Fruit fly (Drosophila melanogaster): ENCODE results near the gene Syx7.
A peak's percentile ranks its signal among the peaks of the same experiment; 100 is the strongest.

The Syx7 gene

dm6 chr3L:21417884-21418536 is 27.6 kb upstream of the Syx7 start:
- TF ChIP-seq Mnt (GFP tag; optimal IDR thresholded peaks at IDR 0.05), result no peak
- TF ChIP-seq CG7045 (GFP tag; optimal IDR thresholded peaks at IDR 0.05), result no peak
- TF ChIP-seq CG7101 (tag; optimal IDR thresholded peaks at IDR 0.05), result no peak
- TF ChIP-seq Clk (GFP tag; optimal IDR thresholded peaks at IDR 0.05), result no peak
- TF ChIP-seq bab1 (GFP tag; optimal IDR thresholded peaks at IDR 0.05), result no peak
- TF ChIP-seq CG12768 (GFP tag; optimal IDR thresholded peaks at IDR 0.05), result no peak
- TF ChIP-seq Hr96 (GFP tag; optimal IDR thresholded peaks at IDR 0.05), result no peak
- TF ChIP-seq CG14711 (tag; optimal IDR thresholded peaks at IDR 0.05), result no peak

- TF ChIP-seq CG11617 (GFP tag; optimal IDR thresholded peaks at IDR 0.05), result no peak
These were observed 18.1 kb upstream of the Syx7 start, which contains the start of gene CG33288 for dm6 chr3L:21427490-21427889. CG33288 (plus strand) TSS chr3L:21427790.

- peak; percentile 59 for TF ChIP-seq bab1 (GFP tag; optimal IDR thresholded peaks at IDR 0.05)
- peak; percentile 61 for TF ChIP-seq pad (GFP tag; optimal IDR thresholded peaks at IDR 0.05)
- TF ChIP-seq CG5204 (GFP tag; optimal IDR thresholded peaks at IDR 0.05), result peak; percentile 87
- TF ChIP-seq CG7045 (GFP tag; optimal IDR thresholded peaks at IDR 0.05), result peak; percentile 78
- TF ChIP-seq CG14711 (tag; optimal IDR thresholded peaks at IDR 0.05), result peak; percentile 66
- peak; percentile 37 for TF ChIP-seq tj (GFP tag; optimal IDR thresholded peaks at IDR 0.05)
- TF ChIP-seq CG12768 (GFP tag; optimal IDR thresholded peaks at IDR 0.05), result peak; percentile 57
- TF ChIP-seq CG11617 (GFP tag; optimal IDR thresholded peaks at IDR 0.05), result peak; percentile 75
- peak; percentile 74 for TF ChIP-seq CG33017 (tag; optimal IDR thresholded peaks at IDR 0.05)
- peak; percentile 85 for TF ChIP-seq Hr96 (GFP tag; optimal IDR thresholded peaks at IDR 0.05)
- peak; percentile 87 for TF ChIP-seq CG1620 (GFP tag; optimal IDR thresholded peaks at IDR 0.05)
- TF ChIP-seq CG7101 (tag; optimal IDR thresholded peaks at IDR 0.05), result peak; percentile 76
- peak; percentile 73 for TF ChIP-seq Mnt (GFP tag; optimal IDR thresholded peaks at IDR 0.05)
- TF ChIP-seq cic (GFP tag; optimal IDR thresholded peaks at IDR 0.05), result no peak
- TF ChIP-seq ovo (GFP tag; optimal IDR thresholded peaks at IDR 0.05), result peak; percentile 55
- TF ChIP-seq toe (GFP tag; optimal IDR thresholded peaks at IDR 0.05), result peak; percentile 94
- peak; percentile 80 for TF ChIP-seq Crg-1 (GFP tag; optimal IDR thresholded peaks at IDR 0.05)
- peak; percentile 93 for TF ChIP-seq kay (GFP tag; ENCODE audit: borderline replicate concordance)
- TF ChIP-seq cnc (optimal IDR thresholded peaks at IDR 0.05), result no peak
- peak; percentile 79 for TF ChIP-seq Clk (GFP tag; optimal IDR thresholded peaks at IDR 0.05)
These were observed 12.5 kb upstream of the Syx7 start, which contains the start of the genes barc and Aef1 for dm6 chr3L:21433098-21433497. barc (minus strand) TSS chr3L:21433134. Aef1 (plus strand) TSS chr3L:21433422.

- TF ChIP-seq tj (GFP tag; optimal IDR thresholded peaks at IDR 0.05), result peak; percentile 27
- no peak for TF ChIP-seq Hr96 (GFP tag; optimal IDR thresholded peaks at IDR 0.05)
- TF ChIP-seq cic (GFP tag; optimal IDR thresholded peaks at IDR 0.05), result peak; percentile 50
- TF ChIP-seq Mnt (GFP tag; optimal IDR thresholded peaks at IDR 0.05), result peak; percentile 95
- peak; percentile 74 for TF ChIP-seq pad (GFP tag; optimal IDR thresholded peaks at IDR 0.05)
- TF ChIP-seq CG5204 (GFP tag; optimal IDR thresholded peaks at IDR 0.05), result no peak
- TF ChIP-seq CG14711 (tag; optimal IDR thresholded peaks at IDR 0.05), result no peak
- TF ChIP-seq CG12768 (GFP tag; optimal IDR thresholded peaks at IDR 0.05), result peak; percentile 5
These were observed 11.8 kb upstream of the Syx7 start for dm6 chr3L:21433744-21434384.

dm6 chr3L:21436089-21436488 is 9.5 kb upstream of the Syx7 start:
- no peak for TF ChIP-seq toe (GFP tag; optimal IDR thresholded peaks at IDR 0.05)
- no peak for TF ChIP-seq ovo (GFP tag; optimal IDR thresholded peaks at IDR 0.05)
- TF ChIP-seq CG5204 (GFP tag; optimal IDR thresholded peaks at IDR 0.05), result no peak
- no peak for TF ChIP-seq Hr96 (GFP tag; optimal IDR thresholded peaks at IDR 0.05)
- TF ChIP-seq CG7045 (GFP tag; optimal IDR thresholded peaks at IDR 0.05), result no peak
- no peak for TF ChIP-seq CG33017 (tag; optimal IDR thresholded peaks at IDR 0.05)
- no peak for TF ChIP-seq CG14711 (tag; optimal IDR thresholded peaks at IDR 0.05)
- no peak for TF ChIP-seq CG11617 (GFP tag; optimal IDR thresholded peaks at IDR 0.05)
- TF ChIP-seq cic (GFP tag; optimal IDR thresholded peaks at IDR 0.05), result no peak
- TF ChIP-seq Mnt (GFP tag; optimal IDR thresholded peaks at IDR 0.05), result no peak

- TF ChIP-seq cic (GFP tag; optimal IDR thresholded peaks at IDR 0.05), result no peak
- TF ChIP-seq ovo (GFP tag; optimal IDR thresholded peaks at IDR 0.05), result no peak
- TF ChIP-seq Crg-1 (GFP tag; optimal IDR thresholded peaks at IDR 0.05), result no peak
- TF ChIP-seq CG12768 (GFP tag; optimal IDR thresholded peaks at IDR 0.05), result no peak
- TF ChIP-seq tj (GFP tag; optimal IDR thresholded peaks at IDR 0.05), result no peak
- TF ChIP-seq CG14711 (tag; optimal IDR thresholded peaks at IDR 0.05), result no peak
- TF ChIP-seq pad (GFP tag; optimal IDR thresholded peaks at IDR 0.05), result no peak
- no peak for TF ChIP-seq bab1 (GFP tag; optimal IDR thresholded peaks at IDR 0.05)
- no peak for TF ChIP-seq CG11617 (GFP tag; optimal IDR thresholded peaks at IDR 0.05)
- TF ChIP-seq toe (GFP tag; optimal IDR thresholded peaks at IDR 0.05), result no peak
- no peak for TF ChIP-seq Mnt (GFP tag; optimal IDR thresholded peaks at IDR 0.05)
- TF ChIP-seq CG5204 (GFP tag; optimal IDR thresholded peaks at IDR 0.05), result no peak
- TF ChIP-seq CG1620 (GFP tag; optimal IDR thresholded peaks at IDR 0.05), result no peak
- no peak for TF ChIP-seq kay (GFP tag; ENCODE audit: borderline replicate concordance)
- TF ChIP-seq Clk (GFP tag; optimal IDR thresholded peaks at IDR 0.05), result no peak
- no peak for TF ChIP-seq CG7045 (GFP tag; optimal IDR thresholded peaks at IDR 0.05)
These were observed 4.3 kb upstream of the Syx7 start, which contains the start of gene CG5664 for dm6 chr3L:21441216-21441813. CG5664 (minus strand) TSS chr3L:21441363.

Measured in whole organism, adult.